Worm (Caenorhabditis elegans) whole organism, young adult: ENCODE results near the gene F22B5.4.

Experiments
- B0019.2 ChIP-seq: fragments of 200-800 bp; sonication (Bioruptor generic); conservative IDR thresholded peaks from 2 replicates; pipeline ENCODE4 v1.3.6; 2022; ENCODE audit warnings: missing genetic modification reagents, missing genetic modification characterization, missing compliant biosample characterization
- B0336.3 ChIP-seq: fragments of 200-800 bp; sonication (Bioruptor generic); IDR thresholded peaks from 2 replicates; pipeline ENCODE4 v1.3.6; 2022; ENCODE audit warnings: missing genetic modification characterization, missing compliant biosample characterization
- F22D6.2 ChIP-seq: sonication (generic microtip); optimal IDR thresholded peaks from 2 replicates; lab custom pipeline; 2016; ENCODE audit warnings: mild to moderate bottlenecking, missing genetic modification characterization, missing compliant biosample characterization
- F23B12.7 ChIP-seq: sonication (generic microtip); optimal IDR thresholded peaks from 2 replicates; lab custom pipeline; 2017; ENCODE audit warnings: missing genetic modification characterization, mild to moderate bottlenecking, missing compliant biosample characterization, antibody characterized with exemption, moderate library complexity; ENCODE audit not compliant: insufficient read depth
- F49E8.2 ChIP-seq: sonication (generic microtip); optimal IDR thresholded peaks from 3 replicates; lab custom pipeline; 2017; ENCODE audit warnings: missing genetic modification characterization, mild to moderate bottlenecking, missing compliant biosample characterization, antibody characterized with exemption, moderate library complexity; ENCODE audit not compliant: insufficient read depth
- K11D2.4 ChIP-seq: fragments of 200-800 bp; sonication (Bioruptor generic); IDR thresholded peaks from 2 replicates; pipeline ENCODE4 v1.3.6; 2022; ENCODE audit warnings: missing genetic modification reagents, missing genetic modification characterization, missing compliant biosample characterization
- K12H6.12 ChIP-seq: fragments of 200-800 bp; sonication (Bioruptor generic); optimal IDR thresholded peaks from 2 replicates; lab custom pipeline; 2018; ENCODE audit warnings: mild to moderate bottlenecking, missing genetic modification characterization, missing compliant biosample characterization
- Y53G8AR.9 ChIP-seq: fragments of 200-800 bp; sonication (Bioruptor generic); conservative IDR thresholded peaks from 2 replicates; pipeline ENCODE4 v1.3.6; 2022; ENCODE audit warnings: missing genetic modification reagents, missing genetic modification characterization, missing compliant biosample characterization
- ama-1 ChIP-seq, 3 experiments: fragments of 150-350 bp in 1 of 3; sonication (generic microtip) in 2 of 3; optimal IDR thresholded peaks; 2 replicates each; lab custom pipeline; 2014 to 2018; ENCODE audit warnings: missing biosample characterization in 2 of 3, missing genetic modification characterization in 2 of 3, missing genetic modification reagents in 2 of 3
- athp-1 ChIP-seq: sonication (generic microtip); optimal IDR thresholded peaks from 2 replicates; lab custom pipeline; 2017; ENCODE audit warnings: mild to moderate bottlenecking, missing genetic modification characterization, missing compliant biosample characterization
- attf-3 ChIP-seq: fragments of 200-800 bp; sonication (Bioruptor generic); conservative IDR thresholded peaks from 2 replicates; pipeline ENCODE4 v1.3.6; 2022; ENCODE audit warnings: missing genetic modification reagents, missing genetic modification characterization, missing compliant biosample characterization
- attf-5 ChIP-seq: fragments of 200-800 bp; sonication (Bioruptor generic); optimal IDR thresholded peaks from 2 replicates; lab custom pipeline; 2018; ENCODE audit warnings: mild to moderate bottlenecking, missing genetic modification characterization, missing compliant biosample characterization
- cebp-1 ChIP-seq, 2 experiments: fragments of 200-800 bp in 1 of 2; sonication (Bioruptor generic) in 1 of 2; sonication (generic microtip) in 1 of 2; IDR thresholded peaks in 1 of 2; optimal IDR thresholded peaks in 1 of 2; 2 replicates each; pipeline versions ENCODE4 v1.3.6 to Lab custom; 2017 to 2022; ENCODE audit warnings: missing compliant biosample characterization in 2 of 2, missing genetic modification characterization in 2 of 2, mild to moderate bottlenecking in 1 of 2, missing genetic modification reagents in 1 of 2, moderate library complexity in 1 of 2
- ceh-100 ChIP-seq: fragments of 200-800 bp; sonication (Bioruptor generic); IDR thresholded peaks from 2 replicates; pipeline ENCODE4 v1.3.6; 2022; ENCODE audit warnings: missing genetic modification reagents, missing genetic modification characterization, missing compliant biosample characterization
- ceh-27 ChIP-seq: fragments of 200-800 bp; sonication (Bioruptor generic); optimal IDR thresholded peaks from 2 replicates; lab custom pipeline; 2018; ENCODE audit warnings: mild to moderate bottlenecking, missing genetic modification characterization, moderate library complexity, missing compliant biosample characterization
- ceh-79 ChIP-seq: sonication (generic microtip); optimal IDR thresholded peaks from 2 replicates; lab custom pipeline; 2017; ENCODE audit warnings: mild to moderate bottlenecking, missing genetic modification characterization, missing compliant biosample characterization
- chd-7 ChIP-seq: sonication (generic microtip); optimal IDR thresholded peaks from 2 replicates; lab custom pipeline; 2016; ENCODE audit warnings: mild to moderate bottlenecking, missing genetic modification characterization, moderate library complexity, missing compliant biosample characterization
- dpff-1 ChIP-seq: sonication (generic microtip); optimal IDR thresholded peaks from 2 replicates; lab custom pipeline; 2017; ENCODE audit warnings: mild to moderate bottlenecking, missing genetic modification characterization, missing compliant biosample characterization
- ekl-4 ChIP-seq: fragments of 200-800 bp; sonication (Bioruptor generic); IDR thresholded peaks from 2 replicates; pipeline ENCODE4 v1.3.6; 2022; ENCODE audit warnings: missing genetic modification reagents, missing genetic modification characterization, missing compliant biosample characterization
- gei-17 ChIP-seq: fragments of 200-800 bp; sonication (Bioruptor generic); optimal IDR thresholded peaks from 2 replicates; lab custom pipeline; 2018; ENCODE audit warnings: mild to moderate bottlenecking, missing genetic modification characterization, missing compliant biosample characterization
- hrde-1 ChIP-seq: sonication (generic microtip); optimal IDR thresholded peaks from 2 replicates; lab custom pipeline; 2016; ENCODE audit warnings: missing genetic modification characterization, mild to moderate bottlenecking, missing compliant biosample characterization, moderate library complexity, missing genotype, missing genetic modification reagents, borderline replicate concordance
- hsf-1 ChIP-seq: fragments of 200-800 bp; sonication (Bioruptor generic); IDR thresholded peaks from 2 replicates; pipeline ENCODE4 v1.3.6; 2022; ENCODE audit warnings: missing genetic modification reagents, missing genetic modification characterization, missing compliant biosample characterization
- lag-1 ChIP-seq: fragments of 200-800 bp; sonication (Bioruptor generic); IDR thresholded peaks from 2 replicates; pipeline ENCODE4 v1.3.6; 2022; ENCODE audit warnings: missing genetic modification reagents, missing genetic modification characterization, missing compliant biosample characterization
- let-526 ChIP-seq: fragments of 200-800 bp; sonication (Bioruptor generic); IDR thresholded peaks from 2 replicates; pipeline ENCODE4 v1.3.6; 2022; ENCODE audit warnings: missing genetic modification reagents, missing genetic modification characterization, missing compliant biosample characterization
- lin-26 ChIP-seq: fragments of 200-800 bp; sonication (Bioruptor generic); IDR thresholded peaks from 2 replicates; pipeline ENCODE4 v1.3.6; 2022; ENCODE audit warnings: missing genetic modification reagents, missing genetic modification characterization, missing compliant biosample characterization
- lir-1 ChIP-seq: fragments of 200-800 bp; sonication (Bioruptor generic); conservative IDR thresholded peaks from 2 replicates; pipeline ENCODE4 v1.3.6; 2022; ENCODE audit warnings: missing genetic modification reagents, missing genetic modification characterization, missing compliant biosample characterization
- lsy-27 ChIP-seq: sonication (generic microtip); optimal IDR thresholded peaks from 2 replicates; lab custom pipeline; 2017; ENCODE audit warnings: missing genetic modification characterization, mild to moderate bottlenecking, missing compliant biosample characterization, antibody characterized with exemption, missing genotype, borderline replicate concordance; ENCODE audit not compliant: insufficient read depth
- madf-6 ChIP-seq: fragments of 200-800 bp; sonication (Bioruptor generic); IDR thresholded peaks from 2 replicates; pipeline ENCODE4 v1.3.6; 2022; ENCODE audit warnings: missing genetic modification reagents, missing genetic modification characterization, missing compliant biosample characterization
- mcd-1 ChIP-seq: fragments of 200-800 bp; sonication (Bioruptor generic); IDR thresholded peaks from 2 replicates; pipeline ENCODE4 v1.3.6; 2022; ENCODE audit warnings: missing genetic modification reagents, missing genetic modification characterization, missing compliant biosample characterization
- mel-28 ChIP-seq: sonication (generic microtip); optimal IDR thresholded peaks from 2 replicates; lab custom pipeline; 2016; ENCODE audit warnings: borderline replicate concordance, mild to moderate bottlenecking, missing genetic modification characterization, missing compliant biosample characterization
- mxl-1 ChIP-seq: sonication (generic microtip); optimal IDR thresholded peaks from 2 replicates; lab custom pipeline; 2016; ENCODE audit warnings: missing genetic modification characterization, missing compliant biosample characterization
- nhr-120 ChIP-seq: fragments of 200-800 bp; sonication (Bioruptor generic); IDR thresholded peaks from 2 replicates; pipeline ENCODE4 v1.3.6; 2022; ENCODE audit warnings: missing genetic modification characterization, missing compliant biosample characterization
- nhr-27 ChIP-seq: fragments of 200-800 bp; sonication (Bioruptor generic); optimal IDR thresholded peaks from 2 replicates; lab custom pipeline; 2018; ENCODE audit warnings: mild to moderate bottlenecking, missing genetic modification characterization, moderate library complexity, missing compliant biosample characterization
- pbrm-1 ChIP-seq: fragments of 200-800 bp; sonication (Bioruptor generic); IDR thresholded peaks from 2 replicates; pipeline ENCODE4 v1.3.6; 2022; ENCODE audit warnings: missing genetic modification reagents, missing genetic modification characterization, missing compliant biosample characterization
- rcor-1 ChIP-seq: fragments of 200-800 bp; sonication (Bioruptor generic); IDR thresholded peaks from 2 replicates; pipeline ENCODE4 v1.3.6; 2022; ENCODE audit warnings: missing genetic modification reagents, missing genetic modification characterization, missing compliant biosample characterization
- rec-8 ChIP-seq, 2 experiments: sonication (generic microtip); optimal IDR thresholded peaks; 2 replicates each; lab custom pipeline; 2016; ENCODE audit warnings: mild to moderate bottlenecking in 2 of 2, missing genetic modification characterization in 2 of 2, missing genetic modification reagents in 2 of 2, missing genotype in 2 of 2, missing biosample characterization in 1 of 2, missing compliant biosample characterization in 1 of 2, moderate library complexity in 1 of 2
- tbx-9 ChIP-seq: sonication (generic microtip); optimal IDR thresholded peaks from 2 replicates; lab custom pipeline; 2016; ENCODE audit warnings: borderline replicate concordance, missing genetic modification characterization, inconsistent platforms, missing compliant biosample characterization
- tlf-1 ChIP-seq: fragments of 200-800 bp; sonication (Bioruptor generic); optimal IDR thresholded peaks from 2 replicates; lab custom pipeline; 2018; ENCODE audit warnings: mild to moderate bottlenecking, missing genetic modification characterization, missing compliant biosample characterization
- zfh-2 ChIP-seq: fragments of 200-800 bp; sonication (Bioruptor generic); conservative IDR thresholded peaks from 2 replicates; pipeline ENCODE4 v1.3.6; 2022; ENCODE audit warnings: missing genetic modification reagents, missing genetic modification characterization, missing compliant biosample characterization
- ztf-18 ChIP-seq: sonication (generic microtip); optimal IDR thresholded peaks from 2 replicates; lab custom pipeline; 2016; ENCODE audit warnings: missing genotype, mild to moderate bottlenecking, missing genetic modification characterization, missing compliant biosample characterization
- ztf-3 ChIP-seq: fragments of 200-800 bp; sonication (Bioruptor generic); optimal IDR thresholded peaks from 2 replicates; lab custom pipeline; 2018; ENCODE audit warnings: mild to moderate bottlenecking, missing genetic modification characterization, missing compliant biosample characterization
- ztf-6 ChIP-seq: fragments of 200-800 bp; sonication (Bioruptor generic); IDR thresholded peaks from 2 replicates; pipeline ENCODE4 v1.3.6; 2022; ENCODE audit warnings: missing genetic modification reagents, missing genetic modification characterization, missing compliant biosample characterization

The F22B5.4 gene

DNA sequence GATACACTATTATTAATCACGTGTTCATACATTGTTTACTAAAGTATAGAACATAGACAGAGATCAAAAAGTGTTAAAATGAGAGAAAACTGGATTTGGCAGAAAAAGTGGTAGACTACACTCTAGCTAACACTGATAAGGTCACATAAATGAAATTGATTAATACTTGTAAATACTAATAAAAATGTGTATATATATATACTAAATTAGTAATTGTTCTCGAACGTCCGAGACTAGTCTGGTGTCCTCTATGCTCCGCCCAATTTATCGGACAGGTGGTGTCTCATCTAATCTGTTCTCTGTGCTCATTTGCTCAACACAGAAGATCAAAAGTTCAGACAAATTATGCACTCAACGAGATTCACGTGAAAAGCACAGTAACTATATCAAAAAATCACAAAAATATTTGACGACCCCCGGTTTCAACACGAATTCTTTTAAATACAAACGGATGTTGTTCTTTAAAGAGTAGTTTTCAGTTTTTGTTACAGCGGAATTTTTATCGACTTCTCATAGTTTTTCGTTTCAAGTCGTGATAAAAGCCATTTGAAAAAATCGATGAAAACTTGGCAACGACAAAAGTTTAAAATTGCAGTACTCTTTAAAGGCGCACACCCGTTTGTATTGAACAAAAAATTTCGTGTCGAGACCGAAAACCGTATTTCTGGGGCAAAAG, 31.7 kb downstream of the F22B5.4 start:
- TF ChIP-seq F23B12.7 (peak; percentile 19), attf-5 (GFP tag; lab: Kevin White, UChicago) (no peak), F49E8.2 (tag; lab: Kevin White, UChicago) (no peak), tlf-1 (no peak), ztf-3 (GFP tag; lab: Kevin White, UChicago) (no peak), K12H6.12 (tag; lab: Kevin White, UChicago) (peak; percentile 18), hrde-1 (tag; lab: Kevin White, UChicago) (no peak), let-526 (GFP tag; lab: Robert Waterston, UW) (0 out of 2 replicates have a peak, but pooled peaks have one; percentile 6), ceh-79 (no peak), zfh-2 (GFP tag; lab: Robert Waterston, UW) (no peak), pbrm-1 (0 out of 2 replicates have a peak, but pooled peaks have one; percentile 26), K11D2.4 (GFP tag; lab: Robert Waterston, UW) (peak; percentile 12; the same call in 1 of the 2 replicates), Y53G8AR.9 (0 out of 2 replicates have a peak, but pooled peaks have one; percentile 16), attf-3 (GFP tag; lab: Robert Waterston, UW) (no peak), F22D6.2 (tag; lab: Kevin White, UChicago) (no peak), madf-6 (GFP tag; lab: Robert Waterston, UW) (no peak), gei-17 (GFP tag; lab: Kevin White, UChicago) (peak; percentile 3), tbx-9 (tag; lab: Kevin White, UChicago) (no peak), athp-1 (tag; lab: Kevin White, UChicago) (no peak), hsf-1 (GFP tag; lab: Robert Waterston, UW) (peak; percentile 81), cebp-1 (GFP tag; IDR thresholded peaks at IDR 0.05; lab: Robert Waterston, UW) (no peak), cebp-1 (tag; optimal IDR thresholded peaks at IDR 0.05; lab: Kevin White, UChicago) (peak; percentile 31), ztf-18 (tag; lab: Kevin White, UChicago) (no peak), chd-7 (peak; percentile 23), mxl-1 (no peak)

DNA sequence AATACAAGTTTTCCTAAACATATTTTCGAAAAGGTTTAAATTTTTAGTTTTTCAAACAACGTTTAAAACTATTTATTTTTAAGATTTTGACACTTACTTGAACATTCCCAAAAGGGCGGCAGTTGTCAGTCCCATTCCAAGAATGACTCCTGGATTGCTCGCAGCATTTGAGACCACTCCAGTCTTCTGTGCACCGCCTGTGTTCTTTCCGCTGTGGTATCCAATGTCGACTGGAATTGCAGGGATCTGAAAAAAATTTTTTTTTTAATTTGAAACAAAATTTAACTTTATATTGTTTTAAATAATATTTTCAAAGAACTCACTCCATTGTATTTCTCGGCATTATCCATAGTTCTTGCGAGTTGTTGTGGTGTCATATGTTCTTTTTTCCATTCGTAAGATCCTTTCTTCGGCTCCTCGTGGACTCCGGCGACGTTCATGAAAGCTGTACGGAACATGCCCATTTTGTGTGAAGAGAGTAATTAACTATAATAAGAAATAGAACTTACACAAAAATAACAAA, 32.3 kb downstream of the F22B5.4 start, which contains the start of gene M05D6.5:
M05D6.5 (minus strand) TSS at position 473 of the 523 bp plus-strand sequence.
- no peak for TF ChIP-seq ceh-27 (GFP tag; lab: Kevin White, UChicago)
- TF ChIP-seq lin-26 (GFP tag; lab: Robert Waterston, UW), result 0 out of 2 replicates have a peak, but pooled peaks have one; percentile 8
- TF ChIP-seq rec-8 (tag; optimal IDR thresholded peaks at IDR 0.05; lab: Kevin White, UChicago), result no peak
- TF ChIP-seq madf-6 (GFP tag; lab: Robert Waterston, UW), result no peak
- TF ChIP-seq lir-1, result no peak
- TF ChIP-seq ztf-6 (GFP tag; lab: Robert Waterston, UW), result no peak
- TF ChIP-seq rcor-1, result no peak
- TF ChIP-seq nhr-27, result no peak
- no peak for TF ChIP-seq mcd-1 (GFP tag; lab: Robert Waterston, UW)
- TF ChIP-seq Y53G8AR.9, result 0 out of 2 replicates have a peak, but pooled peaks have one; percentile 13
- no peak for TF ChIP-seq nhr-120 (GFP tag; lab: Robert Waterston, UW)
- no peak for TF ChIP-seq mel-28 (tag; lab: Kevin White, UChicago)
- TF ChIP-seq lsy-27 (tag; lab: Kevin White, UChicago), result no peak
- no peak for TF ChIP-seq dpff-1 (tag; lab: Kevin White, UChicago)
- TF ChIP-seq ekl-4 (GFP tag; lab: Robert Waterston, UW), result 0 out of 2 replicates have a peak, but pooled peaks have one; percentile 40
- TF ChIP-seq lag-1 (GFP tag; lab: Robert Waterston, UW), result no peak
- TF ChIP-seq ceh-100 (GFP tag; lab: Robert Waterston, UW), result no peak
- TF ChIP-seq B0019.2 (GFP tag; lab: Robert Waterston, UW), result no peak
- TF ChIP-seq B0336.3, result 0 out of 2 replicates have a peak, but pooled peaks have one; percentile 13
- TF ChIP-seq ztf-18 (tag; lab: Kevin White, UChicago), result no peak
- TF ChIP-seq ama-1 (optimal IDR thresholded peaks at IDR 0.05; lab: Kevin White, UChicago), result peak; percentile 83
- no peak for TF ChIP-seq ama-1 (GFP tag; optimal IDR thresholded peaks at IDR 0.05; lab: Kevin White, UChicago)
